Worm (Caenorhabditis elegans) whole organism, L3 larva: Measurements from ENCODE around the gene F26F12.4.

Source experiments
- ZK546.5 ChIP-seq: sonication (generic microtip); optimal IDR thresholded peaks from 2 replicates; lab custom pipeline; 2017; ENCODE audit warnings: missing biosample characterization, missing genetic modification characterization
- ama-1 ChIP-seq: fragments of 150-350 bp; optimal IDR thresholded peaks from 2 replicates; lab custom pipeline; 2018
- ceh-28 ChIP-seq: fragments of 150-350 bp; optimal IDR thresholded peaks from 2 replicates; lab custom pipeline; 2014; ENCODE audit warnings: missing biosample characterization, missing genetic modification reagents, missing genetic modification characterization
- ceh-9 ChIP-seq: sonication (generic microtip); optimal IDR thresholded peaks from 2 replicates; lab custom pipeline; 2018; ENCODE audit warnings: missing biosample characterization, missing genetic modification characterization
- daf-12 ChIP-seq: fragments of 150-350 bp; optimal IDR thresholded peaks from 2 replicates; lab custom pipeline; 2014; ENCODE audit warnings: missing biosample characterization, missing genetic modification reagents, missing genetic modification characterization
- egl-27 ChIP-seq: sonication (generic microtip); optimal IDR thresholded peaks from 4 replicates; lab custom pipeline; 2017; ENCODE audit warnings: missing biosample characterization, missing genetic modification reagents, missing genetic modification characterization
- egl-5 ChIP-seq: fragments of 150-350 bp; optimal IDR thresholded peaks from 2 replicates; lab custom pipeline; 2017; ENCODE audit warnings: missing biosample characterization, missing genetic modification reagents, missing genetic modification characterization, inconsistent platforms
- elt-1 ChIP-seq: fragments of 150-350 bp; optimal IDR thresholded peaks from 2 replicates; lab custom pipeline; 2014; ENCODE audit warnings: missing biosample characterization, missing genetic modification characterization
- elt-2 ChIP-seq: sonication (generic microtip); optimal IDR thresholded peaks from 2 replicates; lab custom pipeline; 2016; ENCODE audit warnings: missing genetic modification reagents, mild to moderate bottlenecking, missing genetic modification characterization, missing compliant biosample characterization
- eor-1 ChIP-seq, 2 experiments: fragments of 150-350 bp; optimal IDR thresholded peaks; 2 replicates each; lab custom pipeline; 2014 to 2018; ENCODE audit warnings: missing biosample characterization in 2 of 2, missing genetic modification characterization in 2 of 2
- fkh-10 ChIP-seq: sonication (generic microtip); optimal IDR thresholded peaks from 2 replicates; lab custom pipeline; 2017; ENCODE audit warnings: missing biosample characterization, missing genetic modification reagents, missing genetic modification characterization
- fkh-2 ChIP-seq: fragments of 150-350 bp; optimal IDR thresholded peaks from 2 replicates; lab custom pipeline; 2014; ENCODE audit warnings: missing biosample characterization, missing genetic modification reagents, missing genetic modification characterization
- fos-1 ChIP-seq: fragments of 150-350 bp; optimal IDR thresholded peaks from 2 replicates; lab custom pipeline; 2014; ENCODE audit warnings: missing biosample characterization, missing genetic modification characterization
- hmg-11 ChIP-seq: sonication (generic microtip); optimal IDR thresholded peaks from 2 replicates; lab custom pipeline; 2016; ENCODE audit warnings: missing genetic modification characterization, missing compliant biosample characterization
- jun-1 ChIP-seq: fragments of 150-350 bp; optimal IDR thresholded peaks from 2 replicates; lab custom pipeline; 2014; ENCODE audit warnings: missing biosample characterization, missing genetic modification reagents, missing genetic modification characterization
- lin-15B ChIP-seq: fragments of 150-350 bp; optimal IDR thresholded peaks from 2 replicates; lab custom pipeline; 2014; ENCODE audit warnings: missing biosample characterization, missing genetic modification characterization
- lin-39 ChIP-seq: fragments of 150-350 bp; optimal IDR thresholded peaks from 2 replicates; lab custom pipeline; 2018; ENCODE audit warnings: missing biosample characterization, missing genetic modification reagents, missing genetic modification characterization
- lsy-12 ChIP-seq: sonication (generic microtip); optimal IDR thresholded peaks from 2 replicates; lab custom pipeline; 2016; ENCODE audit warnings: mild to moderate bottlenecking, missing genetic modification characterization, missing compliant biosample characterization
- mml-1 ChIP-seq: fragments of 150-350 bp; sonication (generic microtip); optimal IDR thresholded peaks from 3 replicates; lab custom pipeline; 2014; ENCODE audit warnings: missing biosample characterization, missing genetic modification characterization
- nfya-1 ChIP-seq: sonication (generic microtip); optimal IDR thresholded peaks from 2 replicates; lab custom pipeline; 2017; ENCODE audit warnings: missing genetic modification characterization, mild to moderate bottlenecking, missing compliant biosample characterization, antibody characterized with exemption, moderate library complexity; ENCODE audit not compliant: insufficient read depth
- nhr-11 ChIP-seq: fragments of 150-350 bp; optimal IDR thresholded peaks from 2 replicates; lab custom pipeline; 2014; ENCODE audit warnings: missing biosample characterization, missing genetic modification characterization
- nhr-12 ChIP-seq: fragments of 150-350 bp; optimal IDR thresholded peaks from 2 replicates; lab custom pipeline; 2014; ENCODE audit warnings: missing biosample characterization, missing genetic modification characterization
- nhr-23 ChIP-seq: fragments of 150-350 bp; optimal IDR thresholded peaks from 2 replicates; lab custom pipeline; 2014; ENCODE audit warnings: missing biosample characterization, missing genetic modification reagents, missing genetic modification characterization
- nhr-237 ChIP-seq: fragments of 150-350 bp; optimal IDR thresholded peaks from 2 replicates; lab custom pipeline; 2014; ENCODE audit warnings: missing biosample characterization, missing genetic modification characterization
- nhr-25 ChIP-seq: sonication (generic microtip); optimal IDR thresholded peaks from 2 replicates; lab custom pipeline; 2017; ENCODE audit warnings: missing biosample characterization, missing genetic modification characterization
- nhr-28 ChIP-seq: fragments of 150-350 bp; optimal IDR thresholded peaks from 2 replicates; lab custom pipeline; 2014; ENCODE audit warnings: missing biosample characterization, missing genetic modification characterization
- nhr-77 ChIP-seq: fragments of 150-350 bp; optimal IDR thresholded peaks from 2 replicates; lab custom pipeline; 2014; ENCODE audit warnings: missing biosample characterization, missing genetic modification characterization
- pha-4 ChIP-seq: fragments of 150-350 bp; optimal IDR thresholded peaks from 2 replicates; lab custom pipeline; 2014; ENCODE audit warnings: missing biosample characterization, missing genetic modification reagents, missing genetic modification characterization
- pqm-1 ChIP-seq: fragments of 150-350 bp; optimal IDR thresholded peaks from 2 replicates; lab custom pipeline; 2017; ENCODE audit warnings: missing biosample characterization, missing genetic modification characterization, inconsistent platforms
- sea-2 ChIP-seq: fragments of 150-350 bp; sonication (generic microtip); optimal IDR thresholded peaks from 4 replicates; lab custom pipeline; 2014; ENCODE audit warnings: missing biosample characterization, missing genetic modification reagents, missing genetic modification characterization
- skn-1 ChIP-seq: fragments of 150-350 bp; optimal IDR thresholded peaks from 2 replicates; lab custom pipeline; 2014; ENCODE audit warnings: missing biosample characterization, missing genetic modification characterization
- snpc-4 ChIP-seq: fragments of 150-350 bp; optimal IDR thresholded peaks from 2 replicates; lab custom pipeline; 2014; ENCODE audit warnings: missing biosample characterization, missing genetic modification characterization
- tbx-2 ChIP-seq: sonication (generic microtip); optimal IDR thresholded peaks from 2 replicates; lab custom pipeline; 2016; ENCODE audit warnings: mild to moderate bottlenecking, missing genetic modification characterization, missing compliant biosample characterization
- unc-39 ChIP-seq: sonication (generic microtip); optimal IDR thresholded peaks from 4 replicates; lab custom pipeline; 2017; ENCODE audit warnings: missing biosample characterization, missing genetic modification characterization
- unc-62 ChIP-seq: fragments of 150-350 bp; sonication (generic microtip); optimal IDR thresholded peaks from 4 replicates; lab custom pipeline; 2014; ENCODE audit warnings: missing biosample characterization, missing genetic modification reagents, missing genetic modification characterization
- zag-1 ChIP-seq: fragments of 150-350 bp; optimal IDR thresholded peaks from 2 replicates; lab custom pipeline; 2014; ENCODE audit warnings: missing biosample characterization, missing genetic modification characterization
- ztf-4 ChIP-seq: fragments of 150-350 bp; optimal IDR thresholded peaks from 2 replicates; lab custom pipeline; 2014; ENCODE audit warnings: missing biosample characterization, missing genetic modification characterization

The F26F12.4 gene

DNA sequence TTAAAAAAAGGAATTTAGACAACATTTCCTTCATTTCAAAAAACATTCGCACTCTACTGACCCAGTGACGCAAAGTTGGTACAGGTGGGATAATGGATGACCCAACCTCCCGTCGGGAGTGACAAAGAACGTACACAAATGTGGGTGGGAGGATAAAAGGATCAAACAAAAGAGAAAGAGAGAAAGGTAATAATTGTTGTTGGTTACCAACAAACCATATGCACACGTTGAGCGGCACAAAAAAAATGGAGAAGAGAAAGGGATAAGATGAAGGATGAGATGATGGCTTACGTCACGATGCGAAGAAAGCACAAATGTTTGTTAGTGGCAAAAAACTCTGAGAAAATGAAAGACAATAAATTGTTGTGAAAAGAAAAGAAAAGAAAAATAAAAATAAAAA lies 17.5 kb downstream of the F26F12.4 start:
- TF ChIP-seq skn-1: no peak
- no peak for TF ChIP-seq hmg-11
- no peak for TF ChIP-seq zag-1
- TF ChIP-seq pha-4 (tag; lab: Kevin White, UChicago): peak; percentile 60
- TF ChIP-seq ceh-28 (tag; lab: Kevin White, UChicago): no peak
- no peak for TF ChIP-seq unc-39 (tag; lab: Kevin White, UChicago)
- TF ChIP-seq lin-39 (tag; lab: Kevin White, UChicago): peak; percentile 32
- TF ChIP-seq ama-1 (lab: Kevin White, UChicago): no peak

ce11 chrV:5850671-5851070 lies 18.5 kb downstream of the F26F12.4 start:
- TF ChIP-seq elt-2 (tag; lab: Kevin White, UChicago) (no peak), ZK546.5 (tag; lab: Kevin White, UChicago) (no peak), eor-1 (tag; optimal IDR thresholded peaks at IDR 0.05; lab: Kevin White, UChicago) (no peak), sea-2 (GFP tag; lab: Kevin White, UChicago) (no peak), ceh-9 (no peak), ama-1 (lab: Kevin White, UChicago) (no peak), nfya-1 (tag; lab: Kevin White, UChicago) (no peak), lin-15B (tag; lab: Kevin White, UChicago) (no peak), snpc-4 (tag; lab: Kevin White, UChicago) (no peak)

- TF ChIP-seq nhr-77: no peak
- no peak for TF ChIP-seq ztf-4 (tag; lab: Kevin White, UChicago)
- no peak for TF ChIP-seq hmg-11
- TF ChIP-seq elt-2 (tag; lab: Kevin White, UChicago): no peak
- no peak for TF ChIP-seq nhr-25
- peak; percentile 44 for TF ChIP-seq fkh-10 (GFP tag; lab: Kevin White, UChicago)
- no peak for TF ChIP-seq ama-1 (lab: Kevin White, UChicago)
- no peak for TF ChIP-seq tbx-2
- TF ChIP-seq nfya-1 (tag; lab: Kevin White, UChicago): peak; percentile 4
- TF ChIP-seq nhr-237 (tag; lab: Kevin White, UChicago): no peak
- no peak for TF ChIP-seq daf-12 (tag; lab: Kevin White, UChicago)
- TF ChIP-seq snpc-4 (tag; lab: Kevin White, UChicago): no peak
- no peak for TF ChIP-seq lsy-12 (tag; lab: Kevin White, UChicago)
- no peak for TF ChIP-seq mml-1 (tag; lab: Kevin White, UChicago)
- no peak for TF ChIP-seq fkh-2 (tag; lab: Kevin White, UChicago)
- TF ChIP-seq nhr-28 (tag; lab: Kevin White, UChicago): no peak
- TF ChIP-seq fos-1 (tag; lab: Kevin White, UChicago): no peak
- TF ChIP-seq lin-39 (tag; lab: Kevin White, UChicago): no peak
- TF ChIP-seq unc-39 (tag; lab: Kevin White, UChicago): no peak
- peak; percentile 7 for TF ChIP-seq pha-4 (tag; lab: Kevin White, UChicago)
- TF ChIP-seq elt-1: no peak
- TF ChIP-seq, all 47 proteins: peak for 3
Observed at ce11 chrV:5848015-5848609, 21.0 kb downstream of the F26F12.4 start.

DNA sequence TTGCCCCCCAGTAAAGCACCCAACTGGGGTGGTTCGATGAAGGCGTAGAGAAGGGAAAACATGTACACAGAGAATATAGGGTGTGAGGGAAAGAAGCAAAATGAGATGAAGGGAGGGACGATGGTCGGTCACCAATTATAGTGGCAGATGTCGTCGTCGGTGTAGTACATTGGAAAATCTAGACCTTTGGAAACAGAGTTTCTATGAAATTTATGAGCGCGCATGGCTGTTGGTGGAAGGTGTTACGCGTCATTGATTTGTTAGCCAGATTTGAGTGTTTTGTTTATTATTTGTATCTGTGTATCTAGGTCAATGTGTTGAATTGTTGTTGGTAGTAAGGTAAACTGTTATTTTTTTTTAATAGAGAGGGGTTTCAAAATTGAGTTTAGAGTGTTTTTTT lies 22.4 kb downstream of the F26F12.4 start:
- no peak for TF ChIP-seq egl-27 (tag; lab: Kevin White, UChicago)
- TF ChIP-seq lsy-12 (tag; lab: Kevin White, UChicago): no peak
- TF ChIP-seq egl-5: peak; percentile 7
- TF ChIP-seq nhr-23 (tag; lab: Kevin White, UChicago): peak; percentile 51
- no peak for TF ChIP-seq ztf-4 (tag; lab: Kevin White, UChicago)
- no peak for TF ChIP-seq unc-62 (GFP tag; lab: Kevin White, UChicago)

DNA sequence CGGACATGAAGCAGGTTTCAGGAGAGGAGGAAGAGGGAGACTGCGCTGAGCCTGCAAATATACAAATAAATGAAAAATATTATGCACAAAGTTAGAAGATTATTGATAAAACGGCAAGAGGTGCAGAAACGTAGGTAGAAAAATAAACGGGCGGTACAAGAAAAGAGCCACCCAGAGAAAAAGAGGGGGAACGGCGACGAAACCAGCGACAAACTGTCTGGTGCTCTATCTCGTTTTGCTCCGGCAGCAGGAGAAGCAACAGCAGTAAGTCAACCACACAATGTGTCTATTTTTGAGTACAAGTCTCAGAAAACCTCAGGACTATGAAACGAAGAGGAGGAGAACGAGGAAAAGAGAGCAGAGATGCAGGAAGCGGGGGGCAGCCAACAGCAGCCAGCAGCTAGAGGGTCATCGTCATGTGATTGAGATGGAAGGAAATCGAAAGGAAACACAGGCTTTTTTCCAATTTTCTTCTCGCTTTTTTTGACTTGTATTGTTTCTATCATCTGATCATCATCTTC lies 23.4 kb downstream of the F26F12.4 start, which contains the start of gene F26F12.3:
TSS of gene F26F12.3 (minus strand) at position 51 of the 521 bp plus-strand sequence.
- TF ChIP-seq jun-1 (tag; lab: Kevin White, UChicago): peak; percentile 3
- TF ChIP-seq pqm-1: peak; percentile 77
- TF ChIP-seq lin-39 (tag; lab: Kevin White, UChicago): peak; percentile 82
- peak; percentile 88 for TF ChIP-seq elt-2 (tag; lab: Kevin White, UChicago)
- peak; percentile 19 for TF ChIP-seq skn-1
- peak; percentile 55 for TF ChIP-seq egl-5
- peak; percentile 25 for TF ChIP-seq ama-1 (lab: Kevin White, UChicago)
- TF ChIP-seq nhr-12 (tag; lab: Kevin White, UChicago): no peak
- no peak for TF ChIP-seq zag-1
- peak; percentile 89 for TF ChIP-seq pha-4 (tag; lab: Kevin White, UChicago)
- TF ChIP-seq mml-1 (tag; lab: Kevin White, UChicago): no peak
- peak; percentile 66 for TF ChIP-seq fkh-10 (GFP tag; lab: Kevin White, UChicago)
- TF ChIP-seq ZK546.5 (tag; lab: Kevin White, UChicago): no peak
- peak; percentile 8 for TF ChIP-seq lin-15B (tag; lab: Kevin White, UChicago)
- TF ChIP-seq tbx-2: peak; percentile 47
- TF ChIP-seq hmg-11: peak; percentile 74
- peak; percentile 47 for TF ChIP-seq nhr-11 (tag; lab: Kevin White, UChicago)
- TF ChIP-seq lsy-12 (tag; lab: Kevin White, UChicago): peak; percentile 30
- TF ChIP-seq ceh-28 (tag; lab: Kevin White, UChicago): no peak
- TF ChIP-seq nfya-1 (tag; lab: Kevin White, UChicago): peak; percentile 77
- TF ChIP-seq snpc-4 (tag; lab: Kevin White, UChicago): peak; percentile 10
